Fruit fly (Drosophila melanogaster) whole organism, pupa: ENCODE measurements around the gene Doc2.

Experiments used
- CG10348 ChIP-seq: fragments of 200-800 bp; sonication (Bioruptor generic); IDR thresholded peaks from 2 replicates; pipeline ENCODE4 v1.3.6; 2022; ENCODE audit warnings: missing biosample characterization, missing genetic modification characterization
- CG13204 ChIP-seq: fragments of 200-800 bp; sonication (Bioruptor generic); optimal IDR thresholded peaks from 2 replicates; lab custom pipeline; 2018; ENCODE audit warnings: missing biosample characterization, mild to moderate bottlenecking, missing genetic modification characterization, moderate library complexity
- CG14655 ChIP-seq: fragments of 200-800 bp; sonication (Bioruptor generic); optimal IDR thresholded peaks from 3 replicates; lab custom pipeline; 2017; ENCODE audit warnings: mild to moderate bottlenecking, missing biosample characterization, missing genetic modification reagents, missing genetic modification characterization
- CG17806 ChIP-seq: fragments of 200-800 bp; sonication (Bioruptor generic); optimal IDR thresholded peaks from 2 replicates; lab custom pipeline; 2018; ENCODE audit warnings: missing biosample characterization, mild to moderate bottlenecking, missing genetic modification characterization, moderate library complexity
- CG32121 ChIP-seq: fragments of 200-800 bp; sonication (Bioruptor generic); IDR thresholded peaks from 2 replicates; pipeline ENCODE4 v1.3.6; 2022; ENCODE audit warnings: missing biosample characterization, missing genetic modification characterization
- CG34367 ChIP-seq: fragments of 200-800 bp; sonication (Bioruptor generic); optimal IDR thresholded peaks from 2 replicates; lab custom pipeline; 2018; ENCODE audit warnings: missing biosample characterization, mild to moderate bottlenecking, missing genetic modification characterization
- CG8159 ChIP-seq: fragments of 200-800 bp; sonication (Bioruptor generic); optimal IDR thresholded peaks from 3 replicates; lab custom pipeline; 2018; ENCODE audit warnings: missing biosample characterization, mild to moderate bottlenecking, missing genetic modification characterization, moderate library complexity
- CG8301 ChIP-seq: fragments of 200-800 bp; sonication (Bioruptor generic); optimal IDR thresholded peaks from 2 replicates; lab custom pipeline; 2018; ENCODE audit warnings: missing biosample characterization, mild to moderate bottlenecking, missing genetic modification characterization
- CG9948 ChIP-seq: fragments of 200-800 bp; sonication (Bioruptor generic); optimal IDR thresholded peaks from 2 replicates; lab custom pipeline; 2018; ENCODE audit warnings: missing biosample characterization, mild to moderate bottlenecking, missing genetic modification characterization, moderate library complexity
- D1 ChIP-seq: fragments of 200-800 bp; sonication (Bioruptor generic); optimal IDR thresholded peaks from 2 replicates; lab custom pipeline; 2018; ENCODE audit warnings: missing biosample characterization, mild to moderate bottlenecking, missing genetic modification characterization, moderate library complexity
- Pif1B ChIP-seq: fragments of 200-800 bp; sonication (Bioruptor generic); optimal IDR thresholded peaks from 3 replicates; lab custom pipeline; 2016; ENCODE audit warnings: missing biosample characterization, missing genetic modification characterization
- fd96Ca ChIP-seq: fragments of 200-800 bp; sonication (Bioruptor generic); IDR thresholded peaks from 3 replicates; pipeline ENCODE4 v1.3.6; 2022; ENCODE audit warnings: missing biosample characterization, missing genetic modification characterization
- gl ChIP-seq: fragments of 200-800 bp; sonication (Bioruptor generic); optimal IDR thresholded peaks from 2 replicates; lab custom pipeline; 2018; ENCODE audit warnings: missing biosample characterization, mild to moderate bottlenecking, missing genetic modification characterization
- rn ChIP-seq: fragments of 200-800 bp; sonication (Bioruptor generic); IDR thresholded peaks from 2 replicates; pipeline ENCODE4 v1.3.6; 2022; ENCODE audit warnings: missing biosample characterization, missing genetic modification characterization

DNA sequence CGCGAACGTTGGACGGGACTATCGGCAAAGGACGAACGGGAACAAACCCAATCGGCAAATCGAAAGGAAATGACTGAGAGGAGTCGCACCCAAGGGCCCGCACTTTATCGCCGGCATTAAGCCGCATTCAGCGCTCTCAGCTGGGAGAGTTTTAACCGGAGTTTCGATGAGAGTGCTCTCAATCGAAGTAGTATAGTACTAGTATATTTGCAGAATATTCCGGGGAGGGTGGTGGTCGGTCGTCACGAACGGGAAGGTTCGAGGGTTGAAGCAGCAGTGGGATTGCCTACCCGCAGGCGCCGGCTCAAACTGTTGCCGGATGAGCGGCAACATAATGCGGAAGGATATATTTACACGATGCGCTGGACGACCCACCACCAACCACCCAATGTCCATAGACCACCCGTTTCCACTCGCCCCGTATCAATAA, 32.8 kb upstream of the Doc2 start:
- TF ChIP-seq CG32121 (GFP tag; lab: Robert Waterston, UW) (no peak), CG14655 (no peak), CG17806 (tag; lab: Kevin White, UChicago) (no peak), CG13204 (no peak), rn (GFP tag; lab: Robert Waterston, UW) (no peak), CG8301 (tag; lab: Kevin White, UChicago) (no peak), CG10348 (GFP tag; lab: Robert Waterston, UW) (no peak), CG8159 (tag; lab: Kevin White, UChicago) (no peak), gl (no peak), CG9948 (tag; lab: Kevin White, UChicago) (no peak), CG34367 (tag; lab: Kevin White, UChicago) (no peak), Pif1B (no peak), D1 (tag; lab: Kevin White, UChicago) (no peak), fd96Ca (GFP tag; lab: Robert Waterston, UW) (no peak)
